Worm (Caenorhabditis elegans) whole organism, late embryonic: ENCODE data around the gene gdi-1.
"Not testable (repeated sequence)": the region's sequence is repeated elsewhere in the genome, so short reads cannot be mapped to it uniquely, and the experiment has no call there.

ENCODE experiments used
- C38D4.7 ChIP-seq: fragments of 200-800 bp; sonication (Bioruptor generic); optimal IDR thresholded peaks from 2 replicates; lab custom pipeline; 2018; ENCODE audit warnings: mild to moderate bottlenecking, missing genetic modification characterization, moderate library complexity, missing compliant biosample characterization
- ahr-1 ChIP-seq: sonication (generic microtip); optimal IDR thresholded peaks from 2 replicates; lab custom pipeline; 2016; ENCODE audit warnings: missing genetic modification characterization, missing compliant biosample characterization
- ama-1 ChIP-seq: fragments of 150-350 bp; optimal IDR thresholded peaks from 2 replicates; lab custom pipeline; 2014
- ceh-14 ChIP-seq: sonication (generic microtip); optimal IDR thresholded peaks from 2 replicates; lab custom pipeline; 2016; ENCODE audit warnings: missing genotype, missing genetic modification characterization, missing compliant biosample characterization
- ceh-19 ChIP-seq: fragments of 200-800 bp; sonication (Bioruptor generic); optimal IDR thresholded peaks from 2 replicates; lab custom pipeline; 2018; ENCODE audit warnings: mild to moderate bottlenecking, missing genetic modification characterization, missing compliant biosample characterization
- ceh-22 ChIP-seq: sonication (generic microtip); optimal IDR thresholded peaks from 2 replicates; lab custom pipeline; 2017; ENCODE audit warnings: missing biosample characterization, missing genetic modification characterization
- ceh-30 ChIP-seq: fragments of 150-350 bp; optimal IDR thresholded peaks from 2 replicates; lab custom pipeline; 2014; ENCODE audit warnings: missing biosample characterization, missing genetic modification characterization
- ceh-31 ChIP-seq: sonication (generic microtip); optimal IDR thresholded peaks from 2 replicates; lab custom pipeline; 2016; ENCODE audit warnings: missing genetic modification characterization, missing compliant biosample characterization
- ceh-34 ChIP-seq: sonication (generic microtip); optimal IDR thresholded peaks from 2 replicates; lab custom pipeline; 2016; ENCODE audit warnings: mild to moderate bottlenecking, missing genetic modification characterization, missing compliant biosample characterization
- ceh-48 ChIP-seq: sonication (generic microtip); optimal IDR thresholded peaks from 2 replicates; lab custom pipeline; 2016; ENCODE audit warnings: missing genetic modification characterization, inconsistent platforms, missing compliant biosample characterization
- ceh-6 ChIP-seq: fragments of 200-800 bp; sonication (Bioruptor generic); optimal IDR thresholded peaks from 2 replicates; lab custom pipeline; 2018; ENCODE audit warnings: mild to moderate bottlenecking, missing genetic modification characterization, missing compliant biosample characterization
- ceh-9 ChIP-seq: sonication (generic microtip); optimal IDR thresholded peaks from 2 replicates; lab custom pipeline; 2016; ENCODE audit warnings: mild to moderate bottlenecking, missing genetic modification characterization, inconsistent platforms, missing compliant biosample characterization
- che-1 ChIP-seq: sonication (generic microtip); optimal IDR thresholded peaks from 2 replicates; lab custom pipeline; 2016; ENCODE audit warnings: mild to moderate bottlenecking, missing genetic modification characterization, missing compliant biosample characterization
- elt-2 ChIP-seq: sonication (generic microtip); optimal IDR thresholded peaks from 2 replicates; lab custom pipeline; 2016; ENCODE audit warnings: missing genetic modification reagents, missing genetic modification characterization, missing compliant biosample characterization
- elt-4 ChIP-seq: sonication (generic microtip); optimal IDR thresholded peaks from 2 replicates; lab custom pipeline; 2016; ENCODE audit warnings: missing genetic modification characterization, missing compliant biosample characterization
- ets-4 ChIP-seq: sonication (generic microtip); optimal IDR thresholded peaks from 2 replicates; lab custom pipeline; 2016; ENCODE audit warnings: missing genetic modification characterization, missing compliant biosample characterization
- eyg-1 ChIP-seq: sonication (generic microtip); optimal IDR thresholded peaks from 2 replicates; lab custom pipeline; 2016; ENCODE audit warnings: missing genotype, missing genetic modification characterization, missing compliant biosample characterization
- fax-1 ChIP-seq: sonication (generic microtip); optimal IDR thresholded peaks from 2 replicates; lab custom pipeline; 2016; ENCODE audit warnings: missing genotype, missing genetic modification characterization, missing compliant biosample characterization
- fkh-6 ChIP-seq: sonication (generic microtip); optimal IDR thresholded peaks from 2 replicates; lab custom pipeline; 2016; ENCODE audit warnings: missing genetic modification characterization, missing compliant biosample characterization
- gmeb-2 ChIP-seq: sonication (generic microtip); optimal IDR thresholded peaks from 2 replicates; lab custom pipeline; 2016; ENCODE audit warnings: missing genetic modification characterization, inconsistent platforms, missing compliant biosample characterization
- hlh-13 ChIP-seq: fragments of 200-800 bp; sonication (Bioruptor generic); optimal IDR thresholded peaks from 2 replicates; lab custom pipeline; 2018; ENCODE audit warnings: mild to moderate bottlenecking, missing genetic modification characterization, missing compliant biosample characterization
- hlh-30 ChIP-seq: sonication (generic microtip); optimal IDR thresholded peaks from 2 replicates; lab custom pipeline; 2017; ENCODE audit warnings: antibody characterized with exemption, missing genetic modification characterization, missing compliant biosample characterization; ENCODE audit not compliant: insufficient read depth
- hlh-6 ChIP-seq: sonication (generic microtip); optimal IDR thresholded peaks from 2 replicates; lab custom pipeline; 2016; ENCODE audit warnings: missing genotype, missing genetic modification characterization, missing compliant biosample characterization
- madf-2 ChIP-seq: sonication (generic microtip); optimal IDR thresholded peaks from 2 replicates; lab custom pipeline; 2017; ENCODE audit warnings: missing genetic modification characterization, missing compliant biosample characterization
- nfya-1 ChIP-seq: sonication (generic microtip); optimal IDR thresholded peaks from 2 replicates; lab custom pipeline; 2017; ENCODE audit warnings: missing genetic modification characterization, mild to moderate bottlenecking, missing compliant biosample characterization, antibody characterized with exemption, moderate library complexity
- nhr-11 ChIP-seq: fragments of 150-350 bp; optimal IDR thresholded peaks from 2 replicates; lab custom pipeline; 2014; ENCODE audit warnings: missing biosample characterization, missing genetic modification characterization
- nhr-232 ChIP-seq: sonication (generic microtip); optimal IDR thresholded peaks from 2 replicates; lab custom pipeline; 2016; ENCODE audit warnings: missing genetic modification characterization, missing compliant biosample characterization
- npax-4 ChIP-seq: sonication (generic microtip); optimal IDR thresholded peaks from 2 replicates; lab custom pipeline; 2016; ENCODE audit warnings: missing genetic modification characterization, missing compliant biosample characterization
- odd-2 ChIP-seq: sonication (generic microtip); optimal IDR thresholded peaks from 2 replicates; lab custom pipeline; 2017; ENCODE audit warnings: antibody characterized with exemption, mild to moderate bottlenecking, missing genetic modification characterization, missing compliant biosample characterization
- pag-3 ChIP-seq: sonication (generic microtip); optimal IDR thresholded peaks from 2 replicates; lab custom pipeline; 2016; ENCODE audit warnings: missing compliant biosample characterization, missing genetic modification characterization, borderline replicate concordance
- pat-9 ChIP-seq: fragments of 200-800 bp; sonication (Bioruptor generic); optimal IDR thresholded peaks from 2 replicates; lab custom pipeline; 2018; ENCODE audit warnings: mild to moderate bottlenecking, missing genetic modification characterization, moderate library complexity, missing compliant biosample characterization
- pax-1 ChIP-seq: fragments of 150-350 bp; optimal IDR thresholded peaks from 2 replicates; lab custom pipeline; 2014; ENCODE audit warnings: missing biosample characterization, missing genetic modification characterization
- pha-4 ChIP-seq: fragments of 150-350 bp; optimal IDR thresholded peaks from 2 replicates; lab custom pipeline; 2018; ENCODE audit warnings: missing biosample characterization, missing genetic modification reagents, missing genetic modification characterization
- pqm-1 ChIP-seq: sonication (generic microtip); optimal IDR thresholded peaks from 2 replicates; lab custom pipeline; 2016; ENCODE audit warnings: missing genetic modification characterization, missing compliant biosample characterization
- tbx-2 ChIP-seq: sonication (generic microtip); optimal IDR thresholded peaks from 2 replicates; lab custom pipeline; 2016; ENCODE audit warnings: missing genetic modification characterization, missing compliant biosample characterization
- unc-42 ChIP-seq: sonication (generic microtip); optimal IDR thresholded peaks from 2 replicates; lab custom pipeline; 2016; ENCODE audit warnings: missing genotype, missing genetic modification characterization, missing compliant biosample characterization
- unc-55 ChIP-seq: sonication (generic microtip); optimal IDR thresholded peaks from 2 replicates; lab custom pipeline; 2017; ENCODE audit warnings: missing biosample characterization, missing genetic modification reagents, missing genetic modification characterization
- unc-86 ChIP-seq: sonication (generic microtip); optimal IDR thresholded peaks from 2 replicates; lab custom pipeline; 2016; ENCODE audit warnings: missing genetic modification characterization, missing compliant biosample characterization

Gene gdi-1

ce11 chrIV:14781537-14781936, 11.2 kb downstream of the gdi-1 start, which contains the start of gene Y57G11C.8:
Gene Y57G11C.8, plus strand, starts transcription at chrIV:14781837.
- no peak for TF ChIP-seq hlh-6 (tag; lab: Kevin White, UChicago)
- TF ChIP-seq elt-4 (tag; lab: Kevin White, UChicago): no peak
- TF ChIP-seq unc-42 (tag; lab: Kevin White, UChicago): no peak
- TF ChIP-seq ceh-22 (tag; lab: Kevin White, UChicago): no peak
- TF ChIP-seq eyg-1 (tag; lab: Kevin White, UChicago): no peak
- no peak for TF ChIP-seq ets-4 (tag; lab: Kevin White, UChicago)
- no peak for TF ChIP-seq hlh-13
- no peak for TF ChIP-seq ama-1
- TF ChIP-seq ceh-48 (tag; lab: Kevin White, UChicago): no peak
- no peak for TF ChIP-seq tbx-2 (tag; lab: Kevin White, UChicago)
- TF ChIP-seq gmeb-2: no peak
- TF ChIP-seq ceh-30 (tag; lab: Kevin White, UChicago): no peak
- TF ChIP-seq unc-86: no peak
- TF ChIP-seq fkh-6 (tag; lab: Kevin White, UChicago): no peak
- no peak for TF ChIP-seq madf-2 (tag; lab: Kevin White, UChicago)

DNA sequence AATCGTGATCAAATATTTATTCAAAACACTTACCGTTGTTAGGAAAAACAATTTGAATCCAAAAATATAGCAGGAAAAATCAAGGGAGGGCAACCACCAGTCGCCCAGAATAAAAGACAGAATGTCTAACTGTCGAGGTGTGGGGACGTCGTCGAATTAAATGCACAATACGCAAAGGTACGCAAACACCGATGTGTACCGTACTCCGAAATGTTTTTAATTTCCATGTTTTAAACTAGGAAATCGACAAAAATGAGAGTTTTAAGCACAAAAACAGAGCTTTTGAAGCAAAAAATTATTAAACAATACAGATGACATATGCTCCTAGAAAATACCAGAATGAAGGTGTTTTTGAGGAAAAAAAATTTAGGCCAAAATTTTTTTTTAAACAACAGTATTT, 18.2 kb downstream of the gdi-1 start, which contains the start of gene Y57G11C.51:
Gene Y57G11C.51 (minus strand): TSS at position 101 of the 400 bp plus-strand sequence.
- not testable (repeated sequence) for TF ChIP-seq ceh-48 (tag; lab: Kevin White, UChicago); ceh-22 (tag; lab: Kevin White, UChicago); pha-4

DNA sequence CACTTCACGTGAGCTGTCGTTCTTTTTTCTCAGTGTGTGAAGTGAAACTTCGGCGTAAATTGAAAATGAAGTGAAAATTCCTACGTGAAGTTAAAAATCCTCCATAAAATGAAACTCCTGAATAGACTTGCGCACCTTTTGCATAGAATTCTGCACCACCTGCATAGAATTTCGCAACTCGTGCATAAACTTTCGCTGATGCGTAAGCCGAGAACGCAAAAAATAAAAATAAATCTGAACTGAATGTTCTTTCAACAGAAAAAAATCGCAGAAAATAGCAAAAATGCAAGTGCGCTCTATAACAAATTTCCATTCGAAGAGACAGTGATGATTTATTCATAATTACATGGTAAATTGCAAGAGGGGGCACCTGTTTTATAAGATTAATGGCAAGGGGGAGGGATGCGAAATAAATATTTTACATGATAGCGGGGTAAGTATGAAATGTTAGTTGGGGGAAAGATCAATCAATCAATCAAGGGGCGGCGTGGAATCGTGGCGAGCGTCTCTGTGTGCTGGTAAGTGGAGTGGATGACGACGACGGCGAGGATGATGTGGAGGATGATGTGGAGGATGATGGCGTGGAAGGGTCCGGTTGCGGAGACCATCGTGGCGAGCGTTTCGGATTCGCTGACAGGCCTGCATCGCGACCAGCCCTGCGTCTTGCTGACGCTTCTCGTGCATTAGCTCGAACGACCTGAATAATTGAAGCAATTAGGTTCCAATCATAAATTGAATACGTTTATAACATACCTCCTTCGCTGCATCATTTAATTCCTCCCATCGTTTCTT, 19.2 kb downstream of the gdi-1 start, which contains the start of gene Y57G11C.36:
Gene Y57G11C.36 (minus strand): TSS at position 502 of the 792 bp plus-strand sequence.
- no peak for TF ChIP-seq unc-86

DNA sequence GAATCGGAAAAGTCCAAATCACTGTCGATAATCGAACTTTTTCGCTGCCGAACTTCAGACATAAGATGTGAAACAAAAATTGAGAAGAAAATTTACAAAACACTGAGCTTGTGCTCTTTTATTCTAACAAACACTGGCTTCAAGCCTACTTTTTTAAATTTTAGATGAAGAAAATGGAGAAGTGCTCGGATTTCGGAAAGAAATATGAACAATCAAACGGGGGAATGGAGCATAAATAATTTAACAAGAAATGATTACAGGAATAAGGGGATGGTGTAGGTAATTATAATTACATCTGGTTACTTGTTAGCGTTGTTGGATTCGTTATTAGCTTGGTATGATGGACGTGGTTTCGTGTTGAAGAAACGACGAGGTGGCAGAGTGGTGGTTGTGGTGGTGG, 21.4 kb downstream of the gdi-1 start, which contains the start of gene degl-1:
Gene degl-1 (minus strand): TSS at position 101 of the 400 bp plus-strand sequence.
- TF ChIP-seq ceh-34 (tag; lab: Kevin White, UChicago): no peak
- TF ChIP-seq hlh-6 (tag; lab: Kevin White, UChicago): no peak
- no peak for TF ChIP-seq npax-4
- TF ChIP-seq ceh-31 (tag; lab: Kevin White, UChicago): no peak
- TF ChIP-seq nfya-1: no peak
- TF ChIP-seq unc-55: no peak
- TF ChIP-seq che-1 (tag; lab: Kevin White, UChicago): no peak
- TF ChIP-seq, all 69 proteins: peak for 0

DNA sequence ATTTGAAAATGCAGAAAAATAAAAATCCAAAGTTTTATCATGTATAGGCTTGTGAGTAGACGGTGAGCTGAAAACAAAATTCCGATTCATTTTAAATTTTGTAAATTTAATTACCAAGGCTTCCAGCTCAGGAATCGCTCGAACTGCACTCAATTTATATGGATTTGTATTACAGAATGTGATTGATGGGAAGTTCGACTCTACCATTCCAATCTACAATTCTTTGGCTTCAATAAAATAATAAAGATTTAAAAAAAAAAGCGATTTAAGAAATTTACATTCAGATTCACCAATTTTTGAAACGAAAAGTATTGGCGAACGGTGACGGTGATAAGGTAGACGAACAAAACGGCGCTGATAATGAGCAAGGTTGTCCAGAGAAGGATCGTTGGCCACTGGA, 22.0 kb downstream of the gdi-1 start:
- TF ChIP-seq nhr-232 (tag; lab: Kevin White, UChicago): no peak
- no peak for TF ChIP-seq ceh-31 (tag; lab: Kevin White, UChicago)
- TF ChIP-seq gmeb-2: no peak
- TF ChIP-seq ceh-14 (tag; lab: Kevin White, UChicago): no peak
- TF ChIP-seq fax-1 (tag; lab: Kevin White, UChicago): no peak

ce11 chrIV:14769218-14769835, 23.4 kb downstream of the gdi-1 start, which contains the start of gene Y57G11C.43:
Gene Y57G11C.43, plus strand, starts transcription at chrIV:14769441.
- TF ChIP-seq ahr-1 (tag; lab: Kevin White, UChicago) (no peak), unc-42 (tag; lab: Kevin White, UChicago) (no peak), ceh-22 (tag; lab: Kevin White, UChicago) (no peak), nhr-11 (tag; lab: Kevin White, UChicago) (no peak), ceh-6 (GFP tag; lab: Kevin White, UChicago) (no peak), ets-4 (tag; lab: Kevin White, UChicago) (no peak), hlh-30 (no peak), elt-2 (no peak), gmeb-2 (no peak), ceh-9 (tag; lab: Kevin White, UChicago) (no peak), pax-1 (no peak), pat-9 (tag; lab: Kevin White, UChicago) (no peak), odd-2 (tag; lab: Kevin White, UChicago) (no peak), ceh-19 (GFP tag; lab: Kevin White, UChicago) (no peak), ceh-48 (tag; lab: Kevin White, UChicago) (no peak), C38D4.7 (GFP tag; lab: Kevin White, UChicago) (no peak), pqm-1 (no peak), pag-3 (tag; lab: Kevin White, UChicago) (no peak)
- TF ChIP-seq, all 69 proteins: peak for 0
